Fruit fly (Drosophila melanogaster): ENCODE results near the gene CG16743.

dm6 chr2L:10976864-10977586 lies 4.9 kb downstream of the CG16743 start:
- TF ChIP-seq CG10669 (GFP tag; optimal IDR thresholded peaks at IDR 0.05) (no peak), lz (GFP tag; optimal IDR thresholded peaks at IDR 0.05) (no peak), Sox102F (GFP tag; optimal IDR thresholded peaks at IDR 0.05) (no peak), fd85E (GFP tag; optimal IDR thresholded peaks at IDR 0.05) (no peak), CG6808 (GFP tag; optimal IDR thresholded peaks at IDR 0.05) (no peak), Ets21C (GFP tag; optimal IDR thresholded peaks at IDR 0.05) (no peak), CG31627 (GFP tag; optimal IDR thresholded peaks at IDR 0.05) (no peak), Blimp-1 (GFP tag; optimal IDR thresholded peaks at IDR 0.05) (no peak), cyc (GFP tag; optimal IDR thresholded peaks at IDR 0.05) (no peak), fkh (GFP tag; optimal IDR thresholded peaks at IDR 0.05) (no peak), Ets96B (tag; optimal IDR thresholded peaks at IDR 0.05) (no peak), dac (GFP tag; optimal IDR thresholded peaks at IDR 0.05) (no peak), Lpt (GFP tag; optimal IDR thresholded peaks at IDR 0.05) (no peak), salr (GFP tag; optimal IDR thresholded peaks at IDR 0.05) (no peak)

Measured in whole organism, prepupa.